Fruit fly (Drosophila melanogaster) whole organism, embryonic: ENCODE data around the gene Ugt37C2.

Experiments used
- Adf1 ChIP-seq: fragments of 200-800 bp; sonication (Bioruptor generic); IDR thresholded peaks from 2 replicates; pipeline ENCODE4 v1.3.6; 2022; ENCODE audit warnings: missing biosample characterization, missing genetic modification characterization
- Atf-2 ChIP-seq: fragments of 200-800 bp; sonication (Bioruptor generic); optimal IDR thresholded peaks from 2 replicates; lab custom pipeline; 2016; ENCODE audit warnings: missing biosample characterization, missing genetic modification characterization
- B-H2 ChIP-seq: fragments of 200-800 bp; sonication (Bioruptor generic); optimal IDR thresholded peaks from 2 replicates; lab custom pipeline; 2018; ENCODE audit warnings: missing biosample characterization, mild to moderate bottlenecking, missing genetic modification characterization
- BtbVII ChIP-seq: fragments of 200-800 bp; sonication (Bioruptor generic); optimal IDR thresholded peaks from 3 replicates; lab custom pipeline; 2017; ENCODE audit warnings: missing biosample characterization, mild to moderate bottlenecking, missing genetic modification characterization
- CG10959 ChIP-seq: fragments of 200-800 bp; sonication (Bioruptor generic); IDR thresholded peaks from 2 replicates; pipeline ENCODE4 v1.3.6; 2022; ENCODE audit warnings: missing biosample characterization, missing genetic modification characterization
- CG12071 ChIP-seq: fragments of 200-800 bp; sonication (Bioruptor generic); optimal IDR thresholded peaks from 3 replicates; lab custom pipeline; 2018; ENCODE audit warnings: missing biosample characterization, mild to moderate bottlenecking, missing genetic modification characterization
- CG12299 ChIP-seq: fragments of 200-800 bp; sonication (Bioruptor generic); optimal IDR thresholded peaks from 2 replicates; lab custom pipeline; 2018; ENCODE audit warnings: missing biosample characterization, mild to moderate bottlenecking, missing genetic modification characterization
- CG12769 ChIP-seq: fragments of 200-800 bp; sonication (Bioruptor generic); optimal IDR thresholded peaks from 2 replicates; lab custom pipeline; 2019; ENCODE audit warnings: missing biosample characterization, mild to moderate bottlenecking, missing genetic modification characterization, moderate library complexity
- CG14014 ChIP-seq: fragments of 200-800 bp; sonication (Bioruptor generic); IDR thresholded peaks from 2 replicates; pipeline ENCODE4 v1.3.6; 2022; ENCODE audit warnings: missing biosample characterization, missing genetic modification characterization
- CG14667 ChIP-seq: fragments of 200-800 bp; sonication (Bioruptor generic); IDR thresholded peaks from 2 replicates; pipeline ENCODE4 v1.3.6; 2022; ENCODE audit warnings: missing biosample characterization, missing genetic modification characterization
- CG15696 ChIP-seq: fragments of 200-800 bp; sonication (Bioruptor generic); optimal IDR thresholded peaks from 2 replicates; lab custom pipeline; 2019; ENCODE audit warnings: missing biosample characterization, mild to moderate bottlenecking, missing genetic modification characterization, moderate library complexity
- CG1832 ChIP-seq: fragments of 200-800 bp; sonication (Bioruptor generic); optimal IDR thresholded peaks from 2 replicates; lab custom pipeline; 2017; ENCODE audit warnings: missing biosample characterization, mild to moderate bottlenecking, missing genetic modification characterization, inconsistent platforms
- CG32767 ChIP-seq: fragments of 200-800 bp; sonication (Bioruptor generic); IDR thresholded peaks from 2 replicates; pipeline ENCODE4 v1.3.6; 2022; ENCODE audit warnings: missing biosample characterization, missing genetic modification characterization
- CG8089 ChIP-seq: fragments of 200-800 bp; sonication (Bioruptor generic); optimal IDR thresholded peaks from 3 replicates; lab custom pipeline; 2016; ENCODE audit warnings: missing biosample characterization, missing genetic modification characterization
- CG8478 ChIP-seq: fragments of >200 bp; optimal IDR thresholded peaks from 2 replicates; lab custom pipeline; 2018
- CG9215 ChIP-seq: fragments of 200-800 bp; sonication (Bioruptor generic); IDR thresholded peaks from 2 replicates; pipeline ENCODE4 v1.3.6; 2022; ENCODE audit warnings: missing biosample characterization, missing genetic modification characterization
- CoRest ChIP-seq: fragments of 200-800 bp; sonication (Bioruptor generic); optimal IDR thresholded peaks from 3 replicates; lab custom pipeline; 2018; ENCODE audit warnings: missing biosample characterization, mild to moderate bottlenecking, missing genetic modification characterization, moderate library complexity
- D ChIP-seq, 2 experiments: fragments of 200-800 bp in 1 of 2; fragments of >200 bp in 1 of 2; sonication (Bioruptor generic) in 1 of 2; optimal IDR thresholded peaks; 2 replicates in 1 of 2; 3 replicates in 1 of 2; lab custom pipeline; 2017; ENCODE audit warnings: mild to moderate bottlenecking in 1 of 2, missing biosample characterization in 1 of 2, missing genetic modification characterization in 1 of 2, missing genetic modification reagents in 1 of 2
- Dad ChIP-seq: fragments of 200-800 bp; sonication (Bioruptor generic); optimal IDR thresholded peaks from 3 replicates; lab custom pipeline; 2016; ENCODE audit warnings: missing biosample characterization, missing genetic modification characterization
- Dref ChIP-seq: fragments of 200-800 bp; sonication (Bioruptor generic); IDR thresholded peaks from 2 replicates; pipeline ENCODE4 v1.3.6; 2022; ENCODE audit warnings: missing biosample characterization, missing genetic modification characterization
- ERR ChIP-seq: fragments of 200-800 bp; sonication (Bioruptor generic); optimal IDR thresholded peaks from 2 replicates; lab custom pipeline; 2016; ENCODE audit warnings: missing biosample characterization, missing genetic modification characterization
- Ets65A ChIP-seq: fragments of 200-800 bp; sonication (Bioruptor generic); peaks from one replicate; lab custom pipeline; 2016; ENCODE audit warnings: missing biosample characterization, missing genetic modification characterization
- Hand ChIP-seq: fragments of 200-800 bp; sonication (Bioruptor generic); optimal IDR thresholded peaks from 2 replicates; lab custom pipeline; 2017; ENCODE audit warnings: mild to moderate bottlenecking, missing biosample characterization, missing genetic modification reagents, missing genetic modification characterization
- Hmx ChIP-seq: fragments of 200-800 bp; sonication (Bioruptor generic); optimal IDR thresholded peaks from 2 replicates; lab custom pipeline; 2016; ENCODE audit warnings: missing biosample characterization, missing genetic modification characterization
- Hr39 ChIP-seq: fragments of >200 bp; optimal IDR thresholded peaks from 2 replicates; lab custom pipeline; 2017
- Hr78 ChIP-seq, 2 experiments: fragments of 200-800 bp in 1 of 2; fragments of >200 bp in 1 of 2; sonication (Bioruptor generic) in 1 of 2; optimal IDR thresholded peaks; 2 replicates each; lab custom pipeline; 2017 to 2019; ENCODE audit warnings: missing biosample characterization in 2 of 2, missing genetic modification characterization in 2 of 2, mild to moderate bottlenecking in 1 of 2, moderate library complexity in 1 of 2
- Med ChIP-seq: fragments of 200-800 bp; sonication (Bioruptor generic); peaks from one replicate; lab custom pipeline; 2016; ENCODE audit warnings: missing biosample characterization, missing genetic modification characterization, mild to moderate bottlenecking, inconsistent platforms, moderate library complexity
- Mes4 ChIP-seq: fragments of 200-800 bp; sonication (Bioruptor generic); optimal IDR thresholded peaks from 2 replicates; lab custom pipeline; 2016; ENCODE audit warnings: missing biosample characterization, missing genetic modification characterization
- Rfx ChIP-seq: fragments of 200-800 bp; sonication (Bioruptor generic); IDR thresholded peaks from 2 replicates; pipeline ENCODE4 v1.3.6; 2022; ENCODE audit warnings: missing biosample characterization, missing genetic modification characterization
- Rx ChIP-seq: fragments of 200-800 bp; sonication (Bioruptor generic); IDR thresholded peaks from 2 replicates; pipeline ENCODE4 v1.3.6; 2022; ENCODE audit warnings: missing biosample characterization, missing genetic modification characterization
- da ChIP-seq: fragments of 200-800 bp; sonication (Bioruptor generic); optimal IDR thresholded peaks from 2 replicates; lab custom pipeline; 2016; ENCODE audit warnings: missing biosample characterization, missing genetic modification characterization
- dmrt11E ChIP-seq: fragments of 200-800 bp; sonication (Bioruptor generic); optimal IDR thresholded peaks from 3 replicates; lab custom pipeline; 2018; ENCODE audit warnings: missing biosample characterization, mild to moderate bottlenecking, missing genetic modification characterization, moderate library complexity
- inv ChIP-seq: fragments of 200-800 bp; sonication (Bioruptor generic); IDR thresholded peaks from 2 replicates; pipeline ENCODE4 v1.3.6; 2022; ENCODE audit warnings: missing biosample characterization, missing genetic modification characterization; ENCODE audit not compliant: partially characterized antibody
- jing ChIP-seq: fragments of 200-800 bp; sonication (Bioruptor generic); optimal IDR thresholded peaks from 2 replicates; lab custom pipeline; 2018; ENCODE audit warnings: missing biosample characterization, mild to moderate bottlenecking, missing genetic modification characterization
- knrl ChIP-seq: fragments of 200-800 bp; sonication (Bioruptor generic); IDR thresholded peaks from 3 replicates; pipeline ENCODE4 v1.3.6; 2022; ENCODE audit warnings: missing biosample characterization, missing genetic modification characterization; ENCODE audit not compliant: partially characterized antibody
- lmd ChIP-seq: fragments of 200-800 bp; sonication (Bioruptor generic); IDR thresholded peaks from 2 replicates; pipeline ENCODE4 v1.3.6; 2022; ENCODE audit warnings: missing biosample characterization, missing genetic modification characterization
- maf-S ChIP-seq: fragments of 200-800 bp; sonication (Bioruptor generic); optimal IDR thresholded peaks from 2 replicates; lab custom pipeline; 2016; ENCODE audit warnings: missing biosample characterization, missing genetic modification characterization
- phol ChIP-seq: fragments of 200-800 bp; sonication (Bioruptor generic); optimal IDR thresholded peaks from 3 replicates; lab custom pipeline; 2018; ENCODE audit warnings: missing biosample characterization, mild to moderate bottlenecking, missing genetic modification characterization, moderate library complexity
- sd ChIP-seq: fragments of 200-800 bp; sonication (Bioruptor generic); optimal IDR thresholded peaks from 3 replicates; lab custom pipeline; 2018; ENCODE audit warnings: missing biosample characterization, mild to moderate bottlenecking, missing genetic modification characterization, moderate library complexity
- slbo ChIP-seq: fragments of 200-800 bp; sonication (Bioruptor generic); IDR thresholded peaks from 2 replicates; pipeline ENCODE4 v1.3.6; 2022; ENCODE audit warnings: missing biosample characterization, missing genetic modification characterization
- stwl ChIP-seq: fragments of 200-800 bp; sonication (Bioruptor generic); optimal IDR thresholded peaks from 3 replicates; lab custom pipeline; 2018; ENCODE audit warnings: missing biosample characterization, mild to moderate bottlenecking, missing genetic modification characterization, moderate library complexity
- twi ChIP-seq: fragments of 200-800 bp; optimal IDR thresholded peaks from 2 replicates; lab custom pipeline; 2019; ENCODE audit warnings: missing biosample characterization, mild to moderate bottlenecking, missing genetic modification characterization, moderate library complexity
- tx ChIP-seq: fragments of 200-800 bp; sonication (Bioruptor generic); optimal IDR thresholded peaks from 2 replicates; lab custom pipeline; 2016; ENCODE audit warnings: missing biosample characterization, missing genetic modification characterization

Ugt37C2 gene

DNA sequence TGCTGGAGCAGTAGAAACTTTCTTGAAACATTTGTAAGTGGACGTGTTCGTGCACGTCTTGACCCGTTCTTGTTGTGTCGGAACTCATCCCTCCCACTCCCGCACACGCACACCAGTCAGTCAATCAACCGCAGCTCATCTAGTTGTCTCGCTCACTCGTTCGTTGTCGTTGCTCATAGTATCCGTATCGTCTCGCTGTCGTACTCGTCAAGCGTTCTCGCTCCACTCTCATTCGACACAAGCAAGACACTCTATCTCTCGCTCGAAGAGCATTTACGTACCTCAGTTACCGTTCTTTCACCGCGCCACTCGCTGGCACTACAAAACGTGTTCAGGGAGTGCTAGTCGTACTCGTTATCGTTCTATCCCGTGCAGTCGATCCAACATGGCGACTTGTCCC lies 6.5 kb upstream of the Ugt37C2 start (continued):
- TF ChIP-seq slbo (GFP tag; lab: Robert Waterston, UW) (0 out of 2 replicates have a peak, but pooled peaks have one; percentile 9), inv (no peak), Adf1 (GFP tag; lab: Robert Waterston, UW) (no peak), CG1832 (GFP tag; lab: Kevin White, UChicago) (peak; percentile 30), Med (GFP tag; lab: Kevin White, UChicago) (peak; percentile 10), Ets65A (GFP tag; lab: Kevin White, UChicago) (peak; percentile 66), lmd (no peak), stwl (tag; lab: Kevin White, UChicago) (peak; percentile 85), phol (tag; lab: Kevin White, UChicago) (peak; percentile 49), CG8478 (peak; percentile 73)

dm6 chr2L:16788885-16789284 lies 5.1 kb upstream of the Ugt37C2 start:
- no peak for TF ChIP-seq CG32767 (GFP tag; lab: Robert Waterston, UW)
- TF ChIP-seq dmrt11E (tag; lab: Kevin White, UChicago): no peak
- no peak for TF ChIP-seq Mes4 (GFP tag; lab: Kevin White, UChicago)
- no peak for TF ChIP-seq Dad (GFP tag; lab: Kevin White, UChicago)
- TF ChIP-seq CG12769 (tag; lab: Kevin White, UChicago): peak; percentile 82
- no peak for TF ChIP-seq Hand (GFP tag; lab: Kevin White, UChicago)
- TF ChIP-seq B-H2 (GFP tag; lab: Kevin White, UChicago): no peak
- TF ChIP-seq CG8089 (GFP tag; lab: Kevin White, UChicago): no peak
- no peak for TF ChIP-seq CG12071 (GFP tag; lab: Kevin White, UChicago)
- TF ChIP-seq CG9215: no peak
- TF ChIP-seq Med (GFP tag; lab: Kevin White, UChicago): no peak
- no peak for TF ChIP-seq knrl (GFP tag; lab: Robert Waterston, UW)
- TF ChIP-seq phol (tag; lab: Kevin White, UChicago): no peak
- TF ChIP-seq Hmx (GFP tag; lab: Kevin White, UChicago): no peak
- TF ChIP-seq CG14667 (GFP tag; lab: Robert Waterston, UW): no peak
- no peak for TF ChIP-seq twi (tag; lab: Kevin White, UChicago)
- 0 out of 2 replicates have a peak, but pooled peaks have one; percentile 7 for TF ChIP-seq CG14014
- no peak for TF ChIP-seq Atf-2 (GFP tag; lab: Kevin White, UChicago)
- TF ChIP-seq Hr78 (GFP tag; optimal IDR thresholded peaks at IDR 0.05; lab: Kevin White, UChicago): peak in 1 of 2 experiments; percentile 67
- TF ChIP-seq CG12299 (tag; lab: Kevin White, UChicago): no peak
- no peak for TF ChIP-seq Rx (GFP tag; lab: Robert Waterston, UW)
- TF ChIP-seq da (GFP tag; lab: Kevin White, UChicago): no peak
- TF ChIP-seq ERR: no peak
- TF ChIP-seq sd (tag; lab: Kevin White, UChicago): no peak
- TF ChIP-seq maf-S (GFP tag; lab: Kevin White, UChicago): no peak
- TF ChIP-seq Dref: no peak
- TF ChIP-seq CG10959: 0 out of 2 replicates have a peak, but pooled peaks have one; percentile 18
- TF ChIP-seq D (optimal IDR thresholded peaks at IDR 0.05; lab: Kevin White, UChicago): no peak
- no peak for TF ChIP-seq D (GFP tag; optimal IDR thresholded peaks at IDR 0.05; lab: Kevin White, UChicago)
- TF ChIP-seq Hr39 (lab: Kevin White, UChicago): no peak
- TF ChIP-seq jing (GFP tag; lab: Kevin White, UChicago): no peak
- TF ChIP-seq Rfx (GFP tag; lab: Robert Waterston, UW): 0 out of 2 replicates have a peak, but pooled peaks have one; percentile 7
- TF ChIP-seq CoRest: no peak
- no peak for TF ChIP-seq CG15696 (tag; lab: Kevin White, UChicago)
- TF ChIP-seq tx (GFP tag; lab: Kevin White, UChicago): no peak
- no peak for TF ChIP-seq BtbVII (GFP tag; lab: Kevin White, UChicago)
